Worm (Caenorhabditis elegans): ENCODE data around the gene str-113.
A peak's percentile ranks its signal among the peaks of the same experiment; 100 is the strongest.

str-113 gene

ce11 chrV:3677212-3677611 is 10.4 kb upstream of the str-113 start:
- TF ChIP-seq F13H6.1 (tag; optimal IDR thresholded peaks at IDR 0.05), result peak; percentile 57
- TF ChIP-seq mab-5 (tag; optimal IDR thresholded peaks at IDR 0.05), result peak; percentile 55
- no peak for TF ChIP-seq fos-1 (tag; optimal IDR thresholded peaks at IDR 0.05)
- TF ChIP-seq sma-9 (GFP tag; optimal IDR thresholded peaks at IDR 0.05), result peak; percentile 24
- no peak for TF ChIP-seq sma-9 (tag; optimal IDR thresholded peaks at IDR 0.05)
- peak; percentile 32 for TF ChIP-seq C34F6.9 (tag; optimal IDR thresholded peaks at IDR 0.05)
- peak; percentile 56 for TF ChIP-seq nhr-129 (tag; optimal IDR thresholded peaks at IDR 0.05)
- no peak for TF ChIP-seq ztf-4 (tag; optimal IDR thresholded peaks at IDR 0.05)

- no peak for TF ChIP-seq unc-62 (GFP tag; optimal IDR thresholded peaks at IDR 0.05)
- no peak for TF ChIP-seq aly-2 (tag; optimal IDR thresholded peaks at IDR 0.05)
- TF ChIP-seq elt-3 (tag; optimal IDR thresholded peaks at IDR 0.05), result no peak
- TF ChIP-seq lsy-2 (tag; optimal IDR thresholded peaks at IDR 0.05), result no peak
- TF ChIP-seq ama-1 (optimal IDR thresholded peaks at IDR 0.05), result no peak
- TF ChIP-seq crh-2 (tag; optimal IDR thresholded peaks at IDR 0.05), result no peak
- no peak for TF ChIP-seq sem-4 (tag; optimal IDR thresholded peaks at IDR 0.05)
These were observed 6.3 kb upstream of the str-113 start, which contains the start of gene pals-33 for ce11 chrV:3673080-3673479. Gene pals-33, plus strand, starts transcription at chrV:3673380.

DNA sequence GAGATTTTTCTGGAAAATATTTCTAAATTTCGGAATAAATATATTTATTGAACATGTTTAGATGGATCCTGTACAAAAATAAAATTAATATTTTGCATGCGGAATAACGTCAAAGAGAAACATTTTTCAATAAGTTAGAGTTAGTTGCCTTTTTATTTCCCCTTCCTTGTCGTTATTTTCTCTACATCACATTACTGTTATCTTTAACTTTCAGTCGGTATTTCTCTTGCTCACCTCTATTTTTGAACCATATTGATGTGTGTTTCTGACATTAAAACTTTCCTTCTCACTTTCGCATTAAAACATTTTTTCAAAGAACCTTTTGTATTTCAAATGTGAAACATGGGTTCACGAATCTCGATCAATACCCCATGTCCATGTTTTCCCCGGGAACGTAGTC is 3.7 kb upstream of the str-113 start, which contains the start of gene Y39H10B.3:
Gene Y39H10B.3 (plus strand): TSS at position 301 of the 400 bp plus-strand sequence.
- TF ChIP-seq ztf-4 (tag; optimal IDR thresholded peaks at IDR 0.05), result no peak
- TF ChIP-seq lin-39 (tag; optimal IDR thresholded peaks at IDR 0.05), result no peak
- TF ChIP-seq Y55F3AM.14 (GFP tag; optimal IDR thresholded peaks at IDR 0.05), result no peak
- no peak for TF ChIP-seq nhr-237 (tag; optimal IDR thresholded peaks at IDR 0.05)
- TF ChIP-seq crh-2 (tag; optimal IDR thresholded peaks at IDR 0.05), result no peak
- no peak for TF ChIP-seq blmp-1 (tag; optimal IDR thresholded peaks at IDR 0.05; ENCODE audit: insufficient read depth)
- no peak for TF ChIP-seq unc-39 (tag; optimal IDR thresholded peaks at IDR 0.05)
- TF ChIP-seq unc-55 (GFP tag; optimal IDR thresholded peaks at IDR 0.05), result no peak
- TF ChIP-seq elt-3 (tag; optimal IDR thresholded peaks at IDR 0.05), result no peak
- no peak for TF ChIP-seq ZK546.5 (tag; optimal IDR thresholded peaks at IDR 0.05)
- no peak for TF ChIP-seq aly-2 (tag; optimal IDR thresholded peaks at IDR 0.05)
- TF ChIP-seq fos-1 (tag; optimal IDR thresholded peaks at IDR 0.05), result no peak
- TF ChIP-seq nhr-12 (tag; optimal IDR thresholded peaks at IDR 0.05), result no peak
- TF ChIP-seq nhr-77 (tag; optimal IDR thresholded peaks at IDR 0.05), result no peak
- TF ChIP-seq alr-1 (tag; optimal IDR thresholded peaks at IDR 0.05), result no peak
- no peak for TF ChIP-seq nhr-6 (tag; optimal IDR thresholded peaks at IDR 0.05)
- no peak for TF ChIP-seq zag-1 (tag; optimal IDR thresholded peaks at IDR 0.05)

DNA sequence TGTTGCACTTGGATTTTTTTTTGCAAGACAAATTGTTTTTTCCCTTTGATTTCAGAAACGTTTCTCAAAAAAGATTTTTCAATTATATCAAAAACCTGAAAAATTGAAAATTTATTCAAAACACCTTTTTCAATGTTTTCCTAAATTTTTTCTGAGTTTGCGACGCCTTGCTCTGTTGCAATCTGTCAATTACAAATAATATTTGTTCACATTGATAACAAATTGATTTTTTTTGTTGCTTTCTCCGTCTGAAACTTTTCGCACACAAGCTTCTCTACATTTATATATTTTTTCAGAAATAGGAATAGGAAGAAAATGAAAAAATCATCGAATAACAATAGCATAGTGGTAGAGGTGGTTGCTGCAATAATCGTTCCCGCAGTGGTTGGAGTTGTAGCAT is 1.7 kb upstream of the str-113 start, which contains the start of gene Y39H10B.2:
Gene Y39H10B.2 (plus strand): TSS at position 301 of the 400 bp plus-strand sequence.
- TF ChIP-seq sma-3 (GFP tag; optimal IDR thresholded peaks at IDR 0.05) (no peak), ceh-82 (tag; optimal IDR thresholded peaks at IDR 0.05) (no peak), ztf-1 (GFP tag; conservative IDR thresholded peaks at IDR 0.05) (no peak), fos-1 (tag; optimal IDR thresholded peaks at IDR 0.05) (no peak), ceh-16 (tag; optimal IDR thresholded peaks at IDR 0.05) (no peak), unc-62 (GFP tag; optimal IDR thresholded peaks at IDR 0.05) (no peak), sma-9 (GFP tag; optimal IDR thresholded peaks at IDR 0.05) (no peak), sma-9 (tag; optimal IDR thresholded peaks at IDR 0.05) (no peak), skn-1 (tag; optimal IDR thresholded peaks at IDR 0.05) (no peak), peb-1 (tag; optimal IDR thresholded peaks at IDR 0.05) (no peak), crh-2 (tag; optimal IDR thresholded peaks at IDR 0.05) (no peak), ZK546.5 (tag; optimal IDR thresholded peaks at IDR 0.05) (no peak), mdl-1 (tag; optimal IDR thresholded peaks at IDR 0.05) (no peak), nhr-21 (tag; optimal IDR thresholded peaks at IDR 0.05) (no peak)

- TF ChIP-seq ceh-82 (tag; optimal IDR thresholded peaks at IDR 0.05) (no peak), lin-13 (GFP tag; optimal IDR thresholded peaks at IDR 0.05) (no peak), skn-1 (tag; optimal IDR thresholded peaks at IDR 0.05) (no peak), aly-2 (tag; optimal IDR thresholded peaks at IDR 0.05) (no peak), alr-1 (tag; optimal IDR thresholded peaks at IDR 0.05) (no peak)
These were observed 7.3 kb downstream of the str-113 start, which contains the start of gene acr-23 for ce11 chrV:3659472-3659871. Gene acr-23, minus strand, starts transcription at chrV:3659572.
